Worm (Caenorhabditis elegans) whole organism, midembryonic: ENCODE data around the gene dhhc-8.

Experiments used
- klf-2 ChIP-seq: fragments of 200-800 bp; sonication (Bioruptor generic); conservative IDR thresholded peaks from 2 replicates; pipeline ENCODE4 v1.3.6; 2022; ENCODE audit warnings: missing genetic modification reagents, missing genetic modification characterization, missing compliant biosample characterization
- ref-1 ChIP-seq: fragments of 200-800 bp; sonication (Bioruptor generic); conservative IDR thresholded peaks from 2 replicates; pipeline ENCODE4 v1.3.6; 2022; ENCODE audit warnings: missing genetic modification reagents, missing genetic modification characterization, missing compliant biosample characterization
- tab-1 ChIP-seq: fragments of 200-800 bp; sonication (Bioruptor generic); IDR thresholded peaks from 2 replicates; pipeline ENCODE4 v1.3.6; 2022; ENCODE audit warnings: missing genetic modification characterization, missing compliant biosample characterization
- ztf-23 ChIP-seq: fragments of 200-800 bp; sonication (Bioruptor generic); IDR thresholded peaks from 2 replicates; pipeline ENCODE4 v1.3.6; 2022; ENCODE audit warnings: missing genetic modification reagents, missing genetic modification characterization, missing compliant biosample characterization
- ztf-29 ChIP-seq: fragments of 200-800 bp; sonication (Bioruptor generic); IDR thresholded peaks from 2 replicates; pipeline ENCODE4 v1.3.6; 2022; ENCODE audit warnings: missing genetic modification reagents, missing genetic modification characterization, missing compliant biosample characterization

ce11 chrIII:13087437-13087836 is 20.0 kb upstream of the dhhc-8 start:
- TF ChIP-seq tab-1 (GFP tag; lab: Robert Waterston, UW) = no peak
- TF ChIP-seq klf-2 (GFP tag; lab: Robert Waterston, UW) = no peak
- no peak for TF ChIP-seq ztf-23 (GFP tag; lab: Robert Waterston, UW)
- TF ChIP-seq ref-1 = no peak
- TF ChIP-seq ztf-29 (GFP tag; lab: Robert Waterston, UW) = no peak
